Worm (Caenorhabditis elegans) whole organism, L4 larva: ENCODE measurements around the gene AC3.5.

Experiments used
- F37D6.2 ChIP-seq: sonication (generic microtip); optimal IDR thresholded peaks from 2 replicates; lab custom pipeline; 2016; ENCODE audit warnings: mild to moderate bottlenecking, missing genetic modification characterization, missing compliant biosample characterization
- F44E2.7 ChIP-seq: fragments of 200-800 bp; sonication (Bioruptor generic); IDR thresholded peaks from 2 replicates; pipeline ENCODE4 v2.1.2; 2022; ENCODE audit warnings: missing genetic modification characterization, missing compliant biosample characterization
- Y105C5A.15 ChIP-seq: fragments of 200-800 bp; sonication (Bioruptor generic); IDR thresholded peaks from 2 replicates; pipeline ENCODE4 v1.3.6; 2022; ENCODE audit warnings: missing genetic modification characterization, missing compliant biosample characterization
- Y75B8A.6 ChIP-seq: fragments of 200-800 bp; sonication (Bioruptor generic); IDR thresholded peaks from 2 replicates; pipeline ENCODE4 v1.3.6; 2022; ENCODE audit warnings: missing genetic modification reagents, missing genetic modification characterization, missing compliant biosample characterization
- ZK546.5 ChIP-seq, 2 experiments: sonication (generic microtip); optimal IDR thresholded peaks; 2 replicates each; lab custom pipeline; 2017; ENCODE audit warnings: missing biosample characterization in 2 of 2, missing genetic modification characterization in 2 of 2
- aha-1 ChIP-seq: fragments of 150-350 bp; peaks from one replicate; lab custom pipeline; 2014; ENCODE audit warnings: missing biosample characterization, missing genetic modification characterization
- ceh-20 ChIP-seq: fragments of 200-800 bp; sonication (Bioruptor generic); IDR thresholded peaks from 2 replicates; pipeline ENCODE4 v1.3.6; 2022; ENCODE audit warnings: missing genetic modification reagents, missing genetic modification characterization, missing compliant biosample characterization
- ceh-62 ChIP-seq: sonication (generic microtip); optimal IDR thresholded peaks from 2 replicates; lab custom pipeline; 2017; ENCODE audit warnings: missing biosample characterization, missing genetic modification characterization
- ces-1 ChIP-seq: fragments of 150-350 bp; sonication (generic microtip); optimal IDR thresholded peaks from 4 replicates; lab custom pipeline; 2014; ENCODE audit warnings: missing biosample characterization, missing genetic modification reagents, missing genetic modification characterization
- daf-16 ChIP-seq, 3 experiments: sonication (generic microtip); optimal IDR thresholded peaks; 2 replicates each; lab custom pipeline; 2016 to 2017; ENCODE audit warnings: missing genetic modification characterization in 3 of 3, missing genetic modification reagents in 3 of 3, mild to moderate bottlenecking in 2 of 3, missing compliant biosample characterization in 2 of 3, missing biosample characterization in 1 of 3, moderate library complexity in 1 of 3
- dmd-6 ChIP-seq: fragments of 200-800 bp; sonication (Bioruptor generic); IDR thresholded peaks from 2 replicates; pipeline ENCODE4 v1.3.6; 2022; ENCODE audit warnings: missing genetic modification reagents, missing genetic modification characterization, missing compliant biosample characterization
- dpl-1 ChIP-seq: fragments of 150-350 bp; optimal IDR thresholded peaks from 2 replicates; lab custom pipeline; 2014; ENCODE audit warnings: missing biosample characterization, missing genetic modification reagents, missing genetic modification characterization
- dve-1 ChIP-seq: sonication (generic microtip); optimal IDR thresholded peaks from 2 replicates; lab custom pipeline; 2017; ENCODE audit warnings: antibody characterized with exemption, mild to moderate bottlenecking, missing genetic modification characterization, missing compliant biosample characterization; ENCODE audit not compliant: insufficient read depth
- hif-1 ChIP-seq, 2 experiments: sonication (generic microtip); optimal IDR thresholded peaks; 2 replicates each; lab custom pipeline; 2016 to 2017; ENCODE audit warnings: missing compliant biosample characterization in 2 of 2, missing genetic modification characterization in 2 of 2, missing genetic modification reagents in 2 of 2, missing genotype in 2 of 2, mild to moderate bottlenecking in 1 of 2
- hlh-11 ChIP-seq: fragments of 200-800 bp; sonication (Bioruptor generic); optimal IDR thresholded peaks from 2 replicates; lab custom pipeline; 2018; ENCODE audit warnings: mild to moderate bottlenecking, missing genetic modification characterization, missing compliant biosample characterization
- hlh-30 ChIP-seq: sonication (generic microtip); optimal IDR thresholded peaks from 2 replicates; lab custom pipeline; 2017; ENCODE audit warnings: antibody characterized with exemption, mild to moderate bottlenecking, missing genetic modification characterization, missing compliant biosample characterization; ENCODE audit not compliant: insufficient read depth
- jun-1 ChIP-seq: fragments of 150-350 bp; optimal IDR thresholded peaks from 2 replicates; lab custom pipeline; 2014; ENCODE audit warnings: missing biosample characterization, missing genetic modification reagents, missing genetic modification characterization
- lim-7 ChIP-seq: fragments of 200-800 bp; sonication (Bioruptor generic); IDR thresholded peaks from 2 replicates; pipeline ENCODE4 v1.3.6; 2022; ENCODE audit warnings: missing genetic modification characterization, missing compliant biosample characterization
- lin-39 ChIP-seq: fragments of 150-350 bp; optimal IDR thresholded peaks from 2 replicates; lab custom pipeline; 2014; ENCODE audit warnings: missing biosample characterization, missing genetic modification reagents, missing genetic modification characterization
- lir-3 ChIP-seq: sonication (generic microtip); optimal IDR thresholded peaks from 2 replicates; lab custom pipeline; 2016; ENCODE audit warnings: mild to moderate bottlenecking, missing genetic modification characterization, missing compliant biosample characterization
- lsy-2 ChIP-seq, 2 experiments: fragments of 150-350 bp in 1 of 2; sonication (generic microtip) in 1 of 2; optimal IDR thresholded peaks; 2 replicates each; lab custom pipeline; 2014 to 2017; ENCODE audit warnings: missing biosample characterization in 2 of 2, missing genetic modification characterization in 2 of 2
- madf-5 ChIP-seq, 2 experiments: fragments of 200-800 bp; sonication (Bioruptor generic); IDR thresholded peaks; 2 replicates each; pipeline ENCODE4 v1.3.6; 2022; ENCODE audit warnings: missing compliant biosample characterization in 2 of 2, missing genetic modification characterization in 2 of 2
- mdl-1 ChIP-seq, 2 experiments: fragments of 150-350 bp in 1 of 2; sonication (generic microtip) in 1 of 2; optimal IDR thresholded peaks; 2 replicates each; lab custom pipeline; 2014 to 2017; ENCODE audit warnings: missing biosample characterization in 2 of 2, missing genetic modification characterization in 2 of 2
- mdt-29 ChIP-seq: fragments of 200-800 bp; sonication (Bioruptor generic); IDR thresholded peaks from 2 replicates; pipeline ENCODE4 v1.3.6; 2022; ENCODE audit warnings: missing genetic modification reagents, missing genetic modification characterization, missing compliant biosample characterization
- mxl-3 ChIP-seq: fragments of 200-800 bp; sonication (Bioruptor generic); optimal IDR thresholded peaks from 2 replicates; lab custom pipeline; 2018; ENCODE audit warnings: mild to moderate bottlenecking, missing genetic modification characterization, missing compliant biosample characterization
- nhr-10 ChIP-seq: fragments of 150-350 bp; optimal IDR thresholded peaks from 2 replicates; lab custom pipeline; 2014; ENCODE audit warnings: missing biosample characterization, missing genetic modification characterization
- nhr-102 ChIP-seq: sonication (generic microtip); optimal IDR thresholded peaks from 2 replicates; lab custom pipeline; 2016; ENCODE audit warnings: mild to moderate bottlenecking, missing genetic modification characterization, moderate library complexity, missing compliant biosample characterization
- nhr-25 ChIP-seq: sonication (generic microtip); optimal IDR thresholded peaks from 2 replicates; lab custom pipeline; 2017; ENCODE audit warnings: missing genetic modification characterization, mild to moderate bottlenecking, missing compliant biosample characterization, antibody characterized with exemption, moderate library complexity, borderline replicate concordance; ENCODE audit not compliant: insufficient read depth
- nhr-28 ChIP-seq: fragments of 150-350 bp; optimal IDR thresholded peaks from 2 replicates; lab custom pipeline; 2014; ENCODE audit warnings: missing biosample characterization, missing genetic modification characterization
- nhr-42 ChIP-seq: fragments of 200-800 bp; sonication (Bioruptor generic); IDR thresholded peaks from 2 replicates; pipeline ENCODE4 v1.3.6; 2022; ENCODE audit warnings: missing genetic modification characterization, missing compliant biosample characterization
- nhr-77 ChIP-seq: fragments of 150-350 bp; optimal IDR thresholded peaks from 2 replicates; lab custom pipeline; 2014; ENCODE audit warnings: missing biosample characterization, missing genetic modification characterization
- php-3 ChIP-seq: fragments of 200-800 bp; sonication (Bioruptor generic); IDR thresholded peaks from 2 replicates; pipeline ENCODE4 v1.3.6; 2022; ENCODE audit warnings: missing genetic modification reagents, missing genetic modification characterization, missing compliant biosample characterization
- pqm-1 ChIP-seq: sonication (generic microtip); optimal IDR thresholded peaks from 2 replicates; lab custom pipeline; 2017; ENCODE audit warnings: missing biosample characterization, missing genetic modification characterization
- saeg-2 ChIP-seq: fragments of 200-800 bp; sonication (Bioruptor generic); IDR thresholded peaks from 2 replicates; pipeline ENCODE4 v1.3.6; 2022; ENCODE audit warnings: missing genetic modification reagents, missing genetic modification characterization, missing compliant biosample characterization
- set-16 ChIP-seq: fragments of 200-800 bp; sonication (Bioruptor generic); IDR thresholded peaks from 2 replicates; pipeline ENCODE4 v1.3.6; 2022; ENCODE audit warnings: missing genetic modification reagents, missing genetic modification characterization, missing compliant biosample characterization
- skn-1 ChIP-seq: fragments of 150-350 bp; optimal IDR thresholded peaks from 2 replicates; lab custom pipeline; 2014; ENCODE audit warnings: missing biosample characterization, missing genetic modification characterization
- snpc-4 ChIP-seq: fragments of 150-350 bp; optimal IDR thresholded peaks from 2 replicates; lab custom pipeline; 2014; ENCODE audit warnings: missing biosample characterization, missing genetic modification characterization
- unc-62 ChIP-seq, 3 experiments: fragments of 150-350 bp in 1 of 3; sonication (generic microtip); optimal IDR thresholded peaks in 2 of 3; peaks in 1 of 3; 1 replicate in 1 of 3; 2 replicates in 2 of 3; lab custom pipeline; 2014 to 2017; ENCODE audit warnings: missing biosample characterization in 3 of 3, missing genetic modification characterization in 3 of 3, missing genetic modification reagents in 3 of 3, missing genotype in 1 of 3
- zag-1 ChIP-seq: fragments of 150-350 bp; optimal IDR thresholded peaks from 2 replicates; lab custom pipeline; 2014; ENCODE audit warnings: missing biosample characterization, missing genetic modification characterization
- ztf-7 ChIP-seq: fragments of 150-350 bp; optimal IDR thresholded peaks from 2 replicates; lab custom pipeline; 2014; ENCODE audit warnings: missing biosample characterization, missing genetic modification characterization

The AC3.5 gene

DNA sequence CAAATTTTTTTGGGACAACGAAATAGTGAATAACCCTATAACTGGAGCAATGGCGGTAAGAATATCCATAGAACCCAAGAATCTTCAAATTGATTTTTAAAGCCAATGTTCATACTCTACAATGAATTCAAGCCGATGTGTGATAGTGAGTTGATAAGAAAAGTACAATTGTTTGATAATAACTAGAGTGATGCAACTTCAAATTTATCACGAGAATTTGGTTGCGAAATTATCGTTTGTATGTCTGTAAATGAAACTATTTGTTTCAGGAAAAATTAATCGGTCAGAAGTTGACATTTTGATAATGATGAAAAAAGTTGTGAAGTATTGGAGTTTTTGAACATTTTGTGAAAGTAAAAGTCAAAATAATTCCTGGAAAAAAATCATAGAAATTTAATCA is 11.0 kb downstream of the AC3.5 start (continued):
- TF ChIP-seq ceh-20 (GFP tag; lab: Robert Waterston, UW): no peak
- TF ChIP-seq lsy-2 (tag; optimal IDR thresholded peaks at IDR 0.05; lab: Kevin White, UChicago): no peak
- peak; percentile 90 for TF ChIP-seq nhr-28 (tag; lab: Kevin White, UChicago)
- no peak for TF ChIP-seq mdt-29 (GFP tag; lab: Robert Waterston, UW)
- TF ChIP-seq hlh-11: peak; percentile 76
- TF ChIP-seq daf-16 (GFP tag; optimal IDR thresholded peaks at IDR 0.05; lab: Kevin White, UChicago): no peak
- peak; percentile 84 for TF ChIP-seq daf-16 (tag; optimal IDR thresholded peaks at IDR 0.05; lab: Kevin White, UChicago)
- TF ChIP-seq ZK546.5 (tag; optimal IDR thresholded peaks at IDR 0.05; lab: Kevin White, UChicago): no peak
- TF ChIP-seq aha-1: peak; percentile 56
- no peak for TF ChIP-seq jun-1 (tag; lab: Kevin White, UChicago)
- TF ChIP-seq saeg-2 (GFP tag; lab: Robert Waterston, UW): no peak
- TF ChIP-seq lin-39 (tag; lab: Kevin White, UChicago): no peak
- no peak for TF ChIP-seq madf-5 (GFP tag; IDR thresholded peaks at IDR 0.05; lab: Robert Waterston, UW)
- TF ChIP-seq Y75B8A.6 (GFP tag; lab: Robert Waterston, UW): no peak
- peak in 1 of 2 experiments; percentile 19 for TF ChIP-seq mdl-1 (tag; optimal IDR thresholded peaks at IDR 0.05; lab: Kevin White, UChicago)
- TF ChIP-seq F37D6.2: no peak
- TF ChIP-seq lir-3: no peak
- no peak for TF ChIP-seq snpc-4 (tag; lab: Kevin White, UChicago)
- TF ChIP-seq hlh-30 (tag; lab: Kevin White, UChicago): peak; percentile 69
- TF ChIP-seq dpl-1 (GFP tag; lab: Kevin White, UChicago): no peak
- TF ChIP-seq skn-1: no peak
- TF ChIP-seq dve-1: peak; percentile 91
- TF ChIP-seq zag-1 (tag; lab: Kevin White, UChicago): no peak
- TF ChIP-seq nhr-42: no peak
- peak; percentile 51 for TF ChIP-seq ztf-7 (tag; lab: Kevin White, UChicago)
- TF ChIP-seq php-3: 0 out of 2 replicates have a peak, but pooled peaks have one; percentile 32
- peak; percentile 42 for TF ChIP-seq nhr-10 (tag; lab: Kevin White, UChicago)
- TF ChIP-seq set-16 (GFP tag; lab: Robert Waterston, UW): no peak
- no peak for TF ChIP-seq F44E2.7 (GFP tag; lab: Robert Waterston, UW)

DNA sequence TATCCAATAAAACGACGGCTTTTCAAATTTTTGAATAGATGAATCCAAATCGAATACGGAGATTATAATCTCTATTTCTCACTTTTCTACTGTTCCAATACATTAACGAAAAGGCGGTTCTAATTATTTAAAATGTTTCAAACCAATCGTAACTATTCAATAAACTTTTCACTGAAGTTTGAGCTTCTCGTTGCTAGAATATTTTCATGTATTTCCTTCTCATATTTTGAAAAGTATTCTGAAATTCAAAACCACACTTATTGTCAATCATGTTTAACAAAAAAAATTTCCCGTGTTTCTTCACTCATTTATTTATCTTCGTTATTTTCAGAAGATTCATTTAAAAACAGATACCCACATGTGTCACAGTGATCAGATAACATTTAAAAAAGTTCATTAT is 14.5 kb downstream of the AC3.5 start, which contains the start of gene F15H10.8:
Gene F15H10.8 (minus strand): TSS at position 101 of the 400 bp plus-strand sequence.
- TF ChIP-seq nhr-25 (tag; lab: Kevin White, UChicago): no peak
- peak in 1 of 2 experiments; percentile 31 for TF ChIP-seq unc-62 (GFP tag; optimal IDR thresholded peaks at IDR 0.05 in 1 of 2; lab: Kevin White, UChicago)
- TF ChIP-seq unc-62 (tag; optimal IDR thresholded peaks at IDR 0.05; lab: Kevin White, UChicago): no peak

DNA sequence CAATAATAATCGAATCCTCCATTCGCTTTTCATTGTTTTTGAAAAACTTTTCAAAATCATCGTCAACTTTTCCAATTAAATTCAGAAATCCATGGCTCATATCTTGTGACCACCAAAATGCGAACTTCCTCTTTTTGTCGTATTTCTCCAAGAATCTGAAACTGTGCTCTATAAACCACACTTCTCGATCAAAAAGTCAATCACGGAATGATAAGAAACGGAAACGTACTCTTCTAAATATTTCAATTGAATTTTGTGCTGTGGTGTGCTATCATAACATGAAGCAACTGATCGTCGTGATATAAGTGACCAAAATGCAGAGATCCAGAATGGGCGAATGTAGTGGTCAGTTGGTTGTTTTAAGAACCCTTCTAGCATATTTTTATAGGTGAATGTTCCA is 16.4 kb downstream of the AC3.5 start:
- TF ChIP-seq mxl-3 (GFP tag; lab: Kevin White, UChicago): no peak
- no peak for TF ChIP-seq nhr-102 (tag; lab: Kevin White, UChicago)
- no peak for TF ChIP-seq lim-7 (GFP tag; lab: Robert Waterston, UW)
- no peak for TF ChIP-seq ZK546.5 (tag; optimal IDR thresholded peaks at IDR 0.05; lab: Kevin White, UChicago)
- TF ChIP-seq aha-1: peak; percentile 43
- TF ChIP-seq pqm-1 (tag; lab: Kevin White, UChicago): peak; percentile 46
- TF ChIP-seq dmd-6 (GFP tag; lab: Robert Waterston, UW): peak; percentile 61
- TF ChIP-seq hif-1 (tag; optimal IDR thresholded peaks at IDR 0.05; lab: Kevin White, UChicago): no peak
- no peak for TF ChIP-seq nhr-77 (tag; lab: Kevin White, UChicago)
- no peak for TF ChIP-seq lsy-2 (tag; optimal IDR thresholded peaks at IDR 0.05; lab: Kevin White, UChicago)
- peak; percentile 58 for TF ChIP-seq nhr-28 (tag; lab: Kevin White, UChicago)
- TF ChIP-seq ces-1: no peak
- no peak for TF ChIP-seq ztf-7 (tag; lab: Kevin White, UChicago)
- TF ChIP-seq Y105C5A.15 (GFP tag; lab: Robert Waterston, UW): no peak
- no peak for TF ChIP-seq ceh-62
- no peak for TF ChIP-seq lin-39 (tag; lab: Kevin White, UChicago)
